Fruit fly (Drosophila melanogaster): ENCODE measurements around the gene neo.

neo gene

dm6 chr3R:29869350-29869688 lies 50.4 kb downstream of the neo start, which contains the start of gene CG34133:
Gene CG34133 (plus strand): TSS chr3R:29869365.
- no peak for TF ChIP-seq OdsH (GFP tag; optimal IDR thresholded peaks at IDR 0.05)
- TF ChIP-seq CG3919 (GFP tag; optimal IDR thresholded peaks at IDR 0.05), result no peak
- peak; percentile 46 for TF ChIP-seq Eip78C (GFP tag)
- TF ChIP-seq CG9139 (GFP tag; optimal IDR thresholded peaks at IDR 0.05), result no peak
- TF ChIP-seq CG10669 (GFP tag; optimal IDR thresholded peaks at IDR 0.05), result no peak
